Fruit fly (Drosophila melanogaster): ENCODE data around the gene Srp54.

Srp54 gene

DNA sequence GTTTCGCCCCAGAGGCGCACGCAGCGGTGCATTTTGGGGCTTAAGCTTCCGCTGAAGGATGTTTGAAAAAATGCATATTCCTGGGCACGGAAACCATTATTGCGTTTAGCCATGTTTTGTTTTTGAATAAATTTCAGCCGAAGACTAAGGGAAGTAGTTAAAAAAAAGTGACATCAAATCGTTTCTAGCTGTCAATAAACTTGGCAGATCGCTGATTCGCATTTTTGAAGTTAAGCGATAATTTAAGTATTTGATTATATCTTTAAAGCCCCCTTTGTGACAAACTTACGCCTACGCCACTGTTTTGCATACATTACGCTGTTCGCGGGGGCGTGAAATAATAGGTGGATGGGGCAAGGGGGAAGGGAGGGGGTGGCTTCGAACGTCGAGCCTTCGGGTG is 48.4 kb upstream of the Srp54 start (continued):
- TF ChIP-seq Bdp1 (GFP tag; optimal IDR thresholded peaks at IDR 0.05) (no peak), CG8089 (GFP tag; optimal IDR thresholded peaks at IDR 0.05) (no peak), zfh2 (GFP tag; optimal IDR thresholded peaks at IDR 0.05) (peak; percentile 25), bcd (GFP tag; optimal IDR thresholded peaks at IDR 0.05) (peak; percentile 46), CG14667 (GFP tag; IDR thresholded peaks at IDR 0.05) (no peak), ara (GFP tag; IDR thresholded peaks at IDR 0.05) (no peak), CG5245 (GFP tag; optimal IDR thresholded peaks at IDR 0.05) (no peak), CG18262 (tag; optimal IDR thresholded peaks at IDR 0.05) (no peak), CG4707 (GFP tag; optimal IDR thresholded peaks at IDR 0.05) (no peak), Scr (GFP tag; IDR thresholded peaks at IDR 0.05; ENCODE audit: partially characterized antibody) (no peak), BtbVII (GFP tag; optimal IDR thresholded peaks at IDR 0.05) (no peak), pan (optimal IDR thresholded peaks at IDR 0.05) (no peak), pan (GFP tag; optimal IDR thresholded peaks at IDR 0.05 in 1 of 2, IDR thresholded peaks at IDR 0.05 in 1 of 2) (peak in 1 of 2 experiments; percentile 25), CG10274 (GFP tag; optimal IDR thresholded peaks at IDR 0.05) (no peak), scrt (GFP tag; optimal IDR thresholded peaks at IDR 0.05) (peak; percentile 27), hkb (optimal IDR thresholded peaks at IDR 0.05) (no peak), hkb (GFP tag; IDR thresholded peaks at IDR 0.05) (0 out of 2 replicates have a peak, but pooled peaks have one; percentile 16), row (GFP tag; IDR thresholded peaks at IDR 0.05) (peak; percentile 41; the same call in 1 of the 3 replicates), ato (GFP tag; IDR thresholded peaks at IDR 0.05; ENCODE audit: partially characterized antibody) (no peak), CG6813 (GFP tag; optimal IDR thresholded peaks at IDR 0.05) (peak; percentile 15), Dp (GFP tag; optimal IDR thresholded peaks at IDR 0.05) (no peak), CG6854 (GFP tag; optimal IDR thresholded peaks at IDR 0.05) (peak; percentile 4), Sox100B (GFP tag; optimal IDR thresholded peaks at IDR 0.05) (no peak), jumu (GFP tag; optimal IDR thresholded peaks at IDR 0.05) (no peak), tx (GFP tag; optimal IDR thresholded peaks at IDR 0.05) (peak; percentile 18), CoRest (tag; optimal IDR thresholded peaks at IDR 0.05) (peak; percentile 41), kah (GFP tag; optimal IDR thresholded peaks at IDR 0.05) (no peak), hbn (GFP tag; IDR thresholded peaks at IDR 0.05; ENCODE audit: partially characterized antibody) (no peak), CG17361 (GFP tag; IDR thresholded peaks at IDR 0.05) (no peak), slbo (GFP tag; IDR thresholded peaks at IDR 0.05) (peak; percentile 61), CG2712 (tag; optimal IDR thresholded peaks at IDR 0.05) (no peak), CG11093 (GFP tag; IDR thresholded peaks at IDR 0.05) (no peak), CG9876 (GFP tag; optimal IDR thresholded peaks at IDR 0.05) (no peak), CG1529 (GFP tag; optimal IDR thresholded peaks at IDR 0.05) (no peak), HLH54F (GFP tag; optimal IDR thresholded peaks at IDR 0.05) (peak; percentile 21), Dad (GFP tag; optimal IDR thresholded peaks at IDR 0.05) (no peak), trem (tag; optimal IDR thresholded peaks at IDR 0.05) (no peak), amos (GFP tag; IDR thresholded peaks at IDR 0.05; ENCODE audit: partially characterized antibody) (no peak), CG31224 (GFP tag; IDR thresholded peaks at IDR 0.05) (no peak), CG8924 (tag; optimal IDR thresholded peaks at IDR 0.05) (peak; percentile 16), CG15073 (GFP tag; optimal IDR thresholded peaks at IDR 0.05) (no peak), dysf (GFP tag; IDR thresholded peaks at IDR 0.05) (0 out of 3 replicates have a peak, but pooled peaks have one; percentile 40), inv (GFP tag; IDR thresholded peaks at IDR 0.05; ENCODE audit: partially characterized antibody) (no peak), CG14441 (GFP tag; IDR thresholded peaks at IDR 0.05) (peak; percentile 9; the same call in 1 of the 2 replicates), Asciz (GFP tag; optimal IDR thresholded peaks at IDR 0.05) (no peak), ash1 (GFP tag; optimal IDR thresholded peaks at IDR 0.05) (no peak), Xbp1 (GFP tag; optimal IDR thresholded peaks at IDR 0.05) (peak; percentile 9), CG13775 (GFP tag; optimal IDR thresholded peaks at IDR 0.05) (peak; percentile 16), CG2678 (tag; optimal IDR thresholded peaks at IDR 0.05) (peak; percentile 65), wek (GFP tag; optimal IDR thresholded peaks at IDR 0.05) (no peak), lab (GFP tag; optimal IDR thresholded peaks at IDR 0.05) (peak; percentile 59)

All from whole organism, embryonic.